Worm (Caenorhabditis elegans): ENCODE data around the gene npr-10.

DNA sequence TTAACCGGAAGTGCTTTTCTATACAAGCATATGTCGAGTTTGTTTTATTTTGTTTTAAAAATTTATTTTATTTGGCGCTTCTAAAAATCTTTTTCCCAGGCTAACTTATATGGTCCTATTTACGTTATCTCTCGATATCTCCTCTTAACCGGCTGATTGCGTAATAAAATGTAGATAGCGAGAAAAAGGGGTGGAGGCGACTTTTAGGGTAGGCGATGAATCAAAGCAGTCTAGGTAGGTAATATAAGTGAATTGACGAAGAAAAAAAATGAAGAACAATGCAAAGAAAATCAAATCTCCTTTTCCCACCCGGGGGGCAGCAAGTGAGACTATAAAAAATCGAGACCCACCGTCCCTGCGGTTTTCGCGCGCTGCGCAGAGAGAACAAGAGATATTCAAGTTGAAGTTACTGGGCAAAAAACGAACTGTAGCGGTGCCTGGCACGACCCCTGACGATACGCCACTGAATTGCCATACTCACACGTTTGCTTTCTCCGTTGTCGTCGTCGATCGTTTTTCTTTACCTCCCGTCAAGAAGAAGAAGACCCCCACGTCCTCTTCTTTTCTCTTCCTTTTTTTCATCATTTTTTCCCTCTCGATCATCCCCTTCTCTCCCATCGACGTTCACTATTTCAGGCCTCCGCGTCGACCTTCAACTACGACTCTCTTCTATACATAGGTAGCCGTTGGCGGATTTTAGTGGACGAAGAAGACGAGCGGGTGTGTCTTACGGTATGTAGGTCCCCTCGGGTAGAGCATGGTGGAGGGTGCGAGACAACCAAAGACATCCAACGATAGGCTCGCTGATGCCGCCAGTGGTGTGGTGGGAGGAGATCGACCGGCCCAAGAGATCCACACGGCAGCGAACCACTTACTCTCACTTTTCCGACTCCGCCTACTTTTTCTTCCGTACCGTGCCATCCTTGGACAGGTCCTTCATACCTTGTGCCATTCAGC, 24.4 kb downstream of the npr-10 start, which contains the start of gene nhr-25:
- TF ChIP-seq nfyb-1 (GFP tag; IDR thresholded peaks at IDR 0.05), result no peak
- no peak for TF ChIP-seq let-607 (tag; optimal IDR thresholded peaks at IDR 0.05)
- TF ChIP-seq hlh-12 (tag; optimal IDR thresholded peaks at IDR 0.05), result no peak
- TF ChIP-seq T26A5.8 (tag; optimal IDR thresholded peaks at IDR 0.05), result no peak
- TF ChIP-seq mel-28 (tag; optimal IDR thresholded peaks at IDR 0.05; ENCODE audit: borderline replicate concordance), result no peak
- TF ChIP-seq ztf-18 (tag; optimal IDR thresholded peaks at IDR 0.05), result no peak
- no peak for TF ChIP-seq aptf-2 (GFP tag; conservative IDR thresholded peaks at IDR 0.05)
- TF ChIP-seq somi-1 (GFP tag; optimal IDR thresholded peaks at IDR 0.05), result no peak
- TF ChIP-seq mxl-1 (tag; optimal IDR thresholded peaks at IDR 0.05), result no peak
- TF ChIP-seq ama-1 (optimal IDR thresholded peaks at IDR 0.05), result no peak
- TF ChIP-seq ama-1 (GFP tag; optimal IDR thresholded peaks at IDR 0.05), result no peak
